Fruit fly (Drosophila melanogaster) Kc167 (cell line): ENCODE data around the gene mtDNA-helicase.

Source experiments
- Myc ChIP-seq: fragments of >200 bp; optimal IDR thresholded peaks from 2 replicates; lab custom pipeline; 2017; ENCODE audit warnings: missing external identifiers
- Sin3A ChIP-seq: fragments of >200 bp; optimal IDR thresholded peaks from 2 replicates; lab custom pipeline; 2018; ENCODE audit warnings: missing external identifiers
- psq ChIP-seq: fragments of >200 bp; optimal IDR thresholded peaks from 2 replicates; lab custom pipeline; 2017; ENCODE audit warnings: missing external identifiers

- TF ChIP-seq Sin3A (lab: Kevin White, UChicago) = no peak
- TF ChIP-seq psq = no peak
- no peak for TF ChIP-seq Myc
Measured at dm6 chr2L:9887856-9888269, 5.4 kb downstream of the mtDNA-helicase start, which contains the start of gene Fkbp59.
